Worm (Caenorhabditis elegans) whole organism, dauer: ENCODE data around the gene spe-36.

Source experiments
- unc-62 ChIP-seq: sonication (generic microtip); optimal IDR thresholded peaks from 2 replicates; lab custom pipeline; 2017; ENCODE audit warnings: missing biosample characterization, missing genetic modification reagents, missing genetic modification characterization

spe-36 gene

ce11 chrIV:11602498-11603068 is 10.5 kb upstream of the spe-36 start, which contains the start of gene rps-11:
Gene rps-11 (plus strand): TSS chrIV:11602641.
- no peak for TF ChIP-seq unc-62 (GFP tag; lab: Kevin White, UChicago)

ce11 chrIV:11601721-11602405 is 9.8 kb upstream of the spe-36 start:
- no peak for TF ChIP-seq unc-62 (GFP tag; lab: Kevin White, UChicago)

DNA sequence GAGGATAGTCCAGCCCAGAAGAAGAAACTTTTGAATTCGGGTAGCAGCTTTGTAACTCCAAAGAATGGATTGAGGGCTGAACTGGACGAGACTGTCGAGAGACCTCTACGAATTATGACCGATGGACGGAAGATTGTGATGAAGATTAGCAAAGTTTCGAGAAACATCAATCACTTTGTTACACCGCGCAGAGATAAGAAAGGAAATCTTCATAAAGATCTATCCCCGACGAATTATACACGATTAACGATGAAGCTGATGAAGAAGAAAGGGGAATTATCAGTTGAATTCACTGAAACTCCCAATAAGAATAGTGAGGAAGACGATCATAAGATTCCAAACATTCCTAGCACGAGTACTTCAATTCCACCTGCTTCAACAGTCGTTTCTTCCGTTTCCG is 7.7 kb upstream of the spe-36 start:
- TF ChIP-seq unc-62 (GFP tag; lab: Kevin White, UChicago) = no peak

DNA sequence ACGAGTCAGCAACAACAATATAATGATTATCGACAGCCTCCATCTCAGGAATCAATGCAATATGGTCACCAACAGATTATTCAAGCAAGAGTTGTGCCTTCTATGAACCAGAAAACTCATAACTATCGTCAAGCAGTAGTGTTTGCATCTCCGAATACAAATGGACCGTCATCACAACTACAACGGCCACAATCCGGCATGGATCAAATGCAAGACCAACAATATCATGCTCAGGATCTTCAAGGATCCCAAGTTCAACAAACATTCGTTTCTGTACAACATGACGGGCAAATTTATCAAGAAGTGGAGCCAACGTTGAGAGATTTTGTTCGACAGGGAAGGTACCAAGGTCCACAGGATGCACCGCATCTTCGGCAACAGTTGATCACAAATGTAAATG is 5.0 kb upstream of the spe-36 start:
- no peak for TF ChIP-seq unc-62 (GFP tag; lab: Kevin White, UChicago)

- no peak for TF ChIP-seq unc-62 (GFP tag; lab: Kevin White, UChicago)
Observed at ce11 chrIV:11594191-11594673, 2.2 kb upstream of the spe-36 start, which contains the start of gene mig-38. Gene mig-38 (plus strand): TSS chrIV:11594244.

DNA sequence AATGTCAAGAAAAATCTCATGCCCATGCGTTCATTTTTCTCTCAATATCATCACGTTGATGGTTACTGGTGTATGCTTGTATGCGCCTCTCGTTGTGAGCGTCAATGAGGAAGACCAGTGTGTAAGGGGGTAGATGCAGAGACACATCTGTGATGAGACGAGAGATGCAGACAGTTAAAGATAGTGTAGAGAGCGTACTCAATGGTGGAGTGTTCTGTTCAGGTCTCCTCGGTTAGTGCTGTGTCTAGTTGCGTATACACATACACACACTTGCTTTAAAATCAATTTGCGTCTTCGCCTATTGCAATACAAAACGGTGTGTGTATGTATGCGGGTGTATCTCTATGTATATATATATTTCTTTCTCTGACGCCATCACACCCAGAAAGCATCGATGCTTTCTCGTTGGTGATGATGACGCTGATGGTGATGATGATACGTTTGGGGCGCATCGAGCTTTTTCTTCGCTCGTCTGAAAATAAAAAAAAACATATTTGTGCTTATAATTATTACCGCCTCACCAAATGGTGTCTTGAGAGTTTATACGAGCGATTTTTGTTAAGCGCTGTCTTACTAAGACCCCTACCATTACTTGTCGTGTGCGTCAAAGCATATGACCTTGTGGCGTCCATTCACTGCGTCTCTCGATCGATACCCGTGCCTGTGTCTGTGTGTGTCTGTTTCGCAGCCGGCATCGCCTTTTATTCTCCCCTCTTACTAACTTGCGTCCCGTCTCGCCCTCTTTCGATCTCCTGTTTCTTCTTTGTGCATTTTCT is 1.5 kb upstream of the spe-36 start, which contains the start of gene F40F11.3:
F40F11.3 (minus strand) TSS at position 589 of the 776 bp plus-strand sequence.
- no peak for TF ChIP-seq unc-62 (GFP tag; lab: Kevin White, UChicago)

ce11 chrIV:11592820-11593219 is 755 bp upstream of the spe-36 start:
- no peak for TF ChIP-seq unc-62 (GFP tag; lab: Kevin White, UChicago)

DNA sequence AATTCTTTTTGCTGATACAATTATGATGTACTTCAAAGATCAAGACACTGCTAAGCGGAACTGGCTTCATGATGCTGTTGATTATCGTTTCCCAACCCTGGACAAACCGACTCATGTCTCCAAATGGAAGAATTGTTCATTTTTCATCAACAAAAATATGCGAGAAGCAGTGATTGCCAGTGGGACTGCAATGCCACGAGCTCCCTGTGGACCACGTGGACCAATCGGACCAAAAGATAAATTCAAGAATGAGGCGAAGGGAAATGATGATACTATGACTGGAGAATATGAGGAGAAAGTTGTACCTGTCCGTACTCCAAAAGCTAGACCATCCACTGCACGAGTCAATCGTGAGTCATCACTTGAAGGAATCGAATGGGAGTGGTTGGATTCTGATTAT is 5.6 kb downstream of the spe-36 start:
- no peak for TF ChIP-seq unc-62 (GFP tag; lab: Kevin White, UChicago)

DNA sequence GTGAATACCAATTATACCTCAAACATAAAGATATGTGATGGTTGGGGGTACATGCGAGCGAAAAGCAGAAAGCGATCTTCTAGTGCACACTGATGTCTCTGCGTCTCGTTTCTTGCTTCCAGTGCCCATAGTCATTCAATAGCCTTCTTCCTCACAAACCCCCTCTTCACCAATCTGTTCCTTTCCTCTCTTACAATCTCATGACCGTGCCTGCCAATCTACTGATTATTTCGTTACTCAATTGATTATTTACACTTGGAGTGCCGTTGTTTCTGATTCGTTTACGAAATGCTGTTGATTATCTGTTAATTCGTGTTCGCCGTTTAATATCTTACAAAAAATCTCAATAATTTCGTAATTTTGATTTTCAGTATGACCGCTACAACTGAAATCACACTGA is 7.2 kb downstream of the spe-36 start:
- TF ChIP-seq unc-62 (GFP tag; lab: Kevin White, UChicago) = no peak

- no peak for TF ChIP-seq unc-62 (GFP tag; lab: Kevin White, UChicago)
Observed at ce11 chrIV:11583906-11584378, 8.1 kb downstream of the spe-36 start, which contains the start of gene F12F6.1. Gene F12F6.1 (plus strand): TSS chrIV:11583956.

- no peak for TF ChIP-seq unc-62 (GFP tag; lab: Kevin White, UChicago)
Observed at ce11 chrIV:11582450-11583166, 9.5 kb downstream of the spe-36 start.

DNA sequence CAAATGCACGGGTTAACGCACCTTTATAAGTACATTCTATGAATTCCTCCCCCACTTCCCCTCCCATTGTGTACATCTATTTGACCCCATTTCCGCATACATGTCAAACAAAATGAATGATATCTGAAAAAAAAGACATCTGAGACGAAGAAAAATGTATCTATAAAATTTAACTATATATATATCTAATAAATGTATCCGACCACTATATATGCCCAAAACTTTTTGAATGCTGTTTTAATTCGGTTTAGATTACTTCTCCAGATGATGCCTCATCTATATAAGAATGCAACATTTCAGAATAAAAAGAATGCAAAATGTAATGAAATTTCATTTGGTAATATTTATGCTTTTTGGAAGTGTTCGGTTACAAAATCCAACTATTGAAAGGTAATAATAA is 13.6 kb downstream of the spe-36 start, which contains the start of gene rib-1:
rib-1 (plus strand) TSS at position 301 of the 400 bp plus-strand sequence.
- no peak for TF ChIP-seq unc-62 (GFP tag; lab: Kevin White, UChicago)

- no peak for TF ChIP-seq unc-62 (GFP tag; lab: Kevin White, UChicago)
Observed at ce11 chrIV:11574331-11574730, 17.7 kb downstream of the spe-36 start.

ce11 chrIV:11572524-11572923 is 19.5 kb downstream of the spe-36 start:
- TF ChIP-seq unc-62 (GFP tag; lab: Kevin White, UChicago) = no peak

DNA sequence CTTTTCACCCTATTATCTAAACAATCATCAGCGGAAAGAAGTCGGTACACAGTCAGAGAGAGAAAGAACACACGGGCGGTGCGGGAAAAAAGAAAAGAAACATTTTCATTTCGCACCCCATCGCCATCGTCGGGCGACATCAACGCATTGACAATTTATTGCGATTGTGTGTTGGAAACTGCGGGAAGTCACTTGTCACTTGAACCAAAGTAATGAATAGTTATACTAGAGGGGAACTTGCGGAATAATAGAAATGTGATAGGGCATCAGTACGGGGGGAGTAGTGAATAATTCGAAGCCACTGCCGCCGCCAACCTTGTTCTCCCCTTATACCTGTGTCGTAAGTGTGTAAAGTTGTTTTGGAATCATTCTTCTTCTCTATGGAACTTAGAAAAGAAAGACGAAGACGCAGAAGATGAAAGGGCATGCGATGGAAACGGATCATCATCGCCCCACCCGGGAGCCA is 20.7 kb downstream of the spe-36 start:
- TF ChIP-seq unc-62 (GFP tag; lab: Kevin White, UChicago) = no peak
